Worm (Caenorhabditis elegans) whole organism, L1 larva: ENCODE data around the gene F08F1.3.

Experiments used
- C16A3.4 ChIP-seq: fragments of 150-350 bp; optimal IDR thresholded peaks from 2 replicates; lab custom pipeline; 2014; ENCODE audit warnings: missing biosample characterization, missing genetic modification characterization
- C34B4.2 ChIP-seq: sonication (generic microtip); optimal IDR thresholded peaks from 2 replicates; lab custom pipeline; 2017; ENCODE audit warnings: mild to moderate bottlenecking, missing genetic modification characterization, missing compliant biosample characterization
- Y116A8C.19 ChIP-seq: sonication (generic microtip); optimal IDR thresholded peaks from 2 replicates; lab custom pipeline; 2016; ENCODE audit warnings: missing compliant biosample characterization, missing genetic modification characterization, borderline replicate concordance
- aha-1 ChIP-seq: fragments of 150-350 bp; optimal IDR thresholded peaks from 2 replicates; lab custom pipeline; 2014; ENCODE audit warnings: missing biosample characterization, missing genetic modification characterization
- alr-1 ChIP-seq: fragments of 200-800 bp; sonication (Bioruptor generic); optimal IDR thresholded peaks from 2 replicates; lab custom pipeline; 2018; ENCODE audit warnings: borderline replicate concordance, mild to moderate bottlenecking, missing genetic modification characterization, missing compliant biosample characterization
- blmp-1 ChIP-seq: fragments of 150-350 bp; optimal IDR thresholded peaks from 2 replicates; lab custom pipeline; 2014; ENCODE audit warnings: missing biosample characterization, missing genetic modification characterization
- ceh-63 ChIP-seq: fragments of 200-800 bp; sonication (Bioruptor generic); optimal IDR thresholded peaks from 2 replicates; lab custom pipeline; 2018; ENCODE audit warnings: mild to moderate bottlenecking, missing genetic modification characterization, missing compliant biosample characterization
- ceh-82 ChIP-seq, 3 experiments: fragments of 150-350 bp in 1 of 3; sonication (generic microtip) in 2 of 3; optimal IDR thresholded peaks; 2 replicates each; lab custom pipeline; 2014 to 2017; ENCODE audit warnings: missing biosample characterization in 3 of 3, missing genetic modification characterization in 3 of 3
- ceh-90 ChIP-seq: sonication (generic microtip); optimal IDR thresholded peaks from 2 replicates; lab custom pipeline; 2016; ENCODE audit warnings: missing genetic modification characterization, missing compliant biosample characterization
- ces-1 ChIP-seq: fragments of 150-350 bp; optimal IDR thresholded peaks from 2 replicates; lab custom pipeline; 2014; ENCODE audit warnings: missing biosample characterization, missing genetic modification reagents, missing genetic modification characterization
- dpl-1 ChIP-seq, 3 experiments: fragments of 150-350 bp in 2 of 3; sonication (generic microtip) in 1 of 3; optimal IDR thresholded peaks; 2 replicates each; lab custom pipeline; 2014 to 2017; ENCODE audit warnings: missing biosample characterization in 3 of 3, missing genetic modification characterization in 3 of 3, missing genetic modification reagents in 3 of 3
- efl-1 ChIP-seq, 4 experiments: fragments of 150-350 bp; optimal IDR thresholded peaks in 3 of 4; peaks in 1 of 4; 1 replicate in 1 of 4; 2 replicates in 3 of 4; lab custom pipeline; 2014; ENCODE audit warnings: missing biosample characterization in 2 of 4, missing genetic modification characterization in 2 of 4, missing genetic modification reagents in 2 of 4
- efl-3 ChIP-seq: fragments of 200-800 bp; sonication (Bioruptor generic); optimal IDR thresholded peaks from 2 replicates; lab custom pipeline; 2018; ENCODE audit warnings: mild to moderate bottlenecking, missing genetic modification characterization, missing compliant biosample characterization
- egl-13 ChIP-seq: sonication (generic microtip); optimal IDR thresholded peaks from 2 replicates; lab custom pipeline; 2016; ENCODE audit warnings: missing genotype, missing genetic modification reagents, missing genetic modification characterization, missing compliant biosample characterization
- ets-5 ChIP-seq: fragments of 200-800 bp; sonication (Bioruptor generic); IDR thresholded peaks from 2 replicates; pipeline ENCODE4 v1.3.6; 2022; ENCODE audit warnings: missing genetic modification characterization, missing compliant biosample characterization
- fkh-10 ChIP-seq: sonication (generic microtip); optimal IDR thresholded peaks from 2 replicates; lab custom pipeline; 2017; ENCODE audit warnings: missing biosample characterization, missing genetic modification reagents, missing genetic modification characterization
- fkh-4 ChIP-seq: sonication (generic microtip); optimal IDR thresholded peaks from 2 replicates; lab custom pipeline; 2016; ENCODE audit warnings: missing compliant biosample characterization, missing genetic modification characterization, borderline replicate concordance
- fos-1 ChIP-seq: fragments of 150-350 bp; optimal IDR thresholded peaks from 2 replicates; lab custom pipeline; 2014; ENCODE audit warnings: missing biosample characterization, missing genetic modification characterization
- lin-14 ChIP-seq: fragments of 200-800 bp; sonication (Bioruptor generic); optimal IDR thresholded peaks from 2 replicates; lab custom pipeline; 2018; ENCODE audit warnings: mild to moderate bottlenecking, missing genetic modification characterization, moderate library complexity, missing compliant biosample characterization
- lin-15B ChIP-seq: fragments of 150-350 bp; sonication (generic microtip); optimal IDR thresholded peaks from 3 replicates; lab custom pipeline; 2014; ENCODE audit warnings: missing biosample characterization, missing genetic modification characterization
- lin-39 ChIP-seq: fragments of 150-350 bp; optimal IDR thresholded peaks from 2 replicates; lab custom pipeline; 2014; ENCODE audit warnings: missing biosample characterization, missing genetic modification reagents, missing genetic modification characterization
- lir-3 ChIP-seq: sonication (generic microtip); optimal IDR thresholded peaks from 2 replicates; lab custom pipeline; 2016; ENCODE audit warnings: mild to moderate bottlenecking, missing genetic modification characterization, moderate library complexity, missing compliant biosample characterization; ENCODE audit not compliant: poor library complexity
- nhr-19 ChIP-seq: fragments of 200-800 bp; sonication (Bioruptor generic); conservative IDR thresholded peaks from 2 replicates; pipeline ENCODE4 v1.3.6; 2022; ENCODE audit warnings: missing genetic modification characterization, missing compliant biosample characterization
- nhr-237 ChIP-seq: fragments of 150-350 bp; optimal IDR thresholded peaks from 2 replicates; lab custom pipeline; 2014; ENCODE audit warnings: missing biosample characterization, missing genetic modification characterization
- nhr-71 ChIP-seq: sonication (generic microtip); optimal IDR thresholded peaks from 2 replicates; lab custom pipeline; 2016; ENCODE audit warnings: mild to moderate bottlenecking, missing genetic modification characterization, moderate library complexity, missing compliant biosample characterization
- nhr-90 ChIP-seq: sonication (generic microtip); optimal IDR thresholded peaks from 2 replicates; lab custom pipeline; 2016; ENCODE audit warnings: mild to moderate bottlenecking, missing genetic modification characterization, missing compliant biosample characterization; ENCODE audit not compliant: poor library complexity
- pax-3 ChIP-seq: fragments of 200-800 bp; sonication (Bioruptor generic); optimal IDR thresholded peaks from 2 replicates; lab custom pipeline; 2018; ENCODE audit warnings: mild to moderate bottlenecking, missing genetic modification characterization, moderate library complexity, missing compliant biosample characterization
- pqm-1 ChIP-seq: sonication (generic microtip); optimal IDR thresholded peaks from 3 replicates; lab custom pipeline; 2017; ENCODE audit warnings: missing biosample characterization, missing genetic modification characterization
- rnt-1 ChIP-seq: sonication (generic microtip); optimal IDR thresholded peaks from 2 replicates; lab custom pipeline; 2016; ENCODE audit warnings: mild to moderate bottlenecking, missing genetic modification characterization, moderate library complexity, missing compliant biosample characterization
- skn-1 ChIP-seq: fragments of 150-350 bp; optimal IDR thresholded peaks from 2 replicates; lab custom pipeline; 2014; ENCODE audit warnings: missing biosample characterization, missing genetic modification characterization
- snu-23 ChIP-seq: sonication (generic microtip); optimal IDR thresholded peaks from 2 replicates; lab custom pipeline; 2016; ENCODE audit warnings: missing genetic modification characterization, missing compliant biosample characterization
- sox-4 ChIP-seq: sonication (generic microtip); optimal IDR thresholded peaks from 2 replicates; lab custom pipeline; 2016; ENCODE audit warnings: missing genetic modification characterization, missing compliant biosample characterization
- sup-37 ChIP-seq: fragments of 200-800 bp; sonication (Bioruptor generic); optimal IDR thresholded peaks from 2 replicates; lab custom pipeline; 2018; ENCODE audit warnings: mild to moderate bottlenecking, missing genetic modification characterization, missing compliant biosample characterization
- swsn-7 ChIP-seq: sonication (generic microtip); optimal IDR thresholded peaks from 2 replicates; lab custom pipeline; 2016; ENCODE audit warnings: missing genetic modification characterization, missing compliant biosample characterization
- tbx-2 ChIP-seq: sonication (generic microtip); optimal IDR thresholded peaks from 2 replicates; lab custom pipeline; 2016; ENCODE audit warnings: missing genetic modification characterization, missing compliant biosample characterization
- unc-130 ChIP-seq: fragments of 150-350 bp; optimal IDR thresholded peaks from 2 replicates; lab custom pipeline; 2017; ENCODE audit warnings: missing biosample characterization, missing genetic modification characterization, inconsistent platforms
- unc-30 ChIP-seq: sonication (generic microtip); optimal IDR thresholded peaks from 2 replicates; lab custom pipeline; 2017; ENCODE audit warnings: missing biosample characterization, missing genetic modification characterization
- unc-86 ChIP-seq: sonication (generic microtip); optimal IDR thresholded peaks from 2 replicates; lab custom pipeline; 2016; ENCODE audit warnings: missing genetic modification characterization, missing compliant biosample characterization
- unc-98 ChIP-seq: fragments of 200-800 bp; sonication (Bioruptor generic); IDR thresholded peaks from 2 replicates; pipeline ENCODE4 v1.3.6; 2022; ENCODE audit warnings: missing genetic modification characterization, missing compliant biosample characterization
- zip-4 ChIP-seq: fragments of 200-800 bp; sonication (Bioruptor generic); optimal IDR thresholded peaks from 2 replicates; lab custom pipeline; 2018; ENCODE audit warnings: mild to moderate bottlenecking, missing genetic modification characterization, moderate library complexity, missing compliant biosample characterization
- ztf-11 ChIP-seq, 2 experiments: sonication (generic microtip); optimal IDR thresholded peaks; 2 replicates each; lab custom pipeline; 2016 to 2017; ENCODE audit warnings: missing genetic modification characterization in 2 of 2, missing biosample characterization in 1 of 2, missing compliant biosample characterization in 1 of 2

Gene F08F1.3

ce11 chrX:8386068-8386851 lies 42.4 kb upstream of the F08F1.3 start (continued):
- TF ChIP-seq nhr-90 (tag; lab: Kevin White, UChicago) (peak; percentile 59), sox-4 (tag; lab: Kevin White, UChicago) (peak; percentile 11), snu-23 (GFP tag; lab: Kevin White, UChicago) (peak; percentile 80), fos-1 (tag; lab: Kevin White, UChicago) (peak; percentile 51), lir-3 (tag; lab: Kevin White, UChicago) (no peak), ceh-63 (GFP tag; lab: Kevin White, UChicago) (no peak), efl-1 (optimal IDR thresholded peaks at IDR 0.05; lab: Kevin White, UChicago) (no peak), efl-1 (GFP tag; optimal IDR thresholded peaks at IDR 0.05 in 1 of 2; lab: Kevin White, UChicago) (peak in 1 of 2 experiments; percentile 77)

ce11 chrX:8390508-8390907 lies 38.1 kb upstream of the F08F1.3 start:
- peak; percentile 8 for TF ChIP-seq lin-14 (GFP tag; lab: Kevin White, UChicago)
- no peak for TF ChIP-seq rnt-1 (tag; lab: Kevin White, UChicago)

ce11 chrX:8391505-8391904 lies 37.1 kb upstream of the F08F1.3 start:
- TF ChIP-seq egl-13 (tag; lab: Kevin White, UChicago): no peak
- TF ChIP-seq swsn-7 (tag; lab: Kevin White, UChicago): no peak
- TF ChIP-seq zip-4 (GFP tag; lab: Kevin White, UChicago): no peak
- no peak for TF ChIP-seq ces-1 (GFP tag; lab: Kevin White, UChicago)
- no peak for TF ChIP-seq blmp-1 (tag; lab: Kevin White, UChicago)
- no peak for TF ChIP-seq aha-1
- no peak for TF ChIP-seq unc-130 (tag; lab: Kevin White, UChicago)
- TF ChIP-seq fkh-10 (GFP tag; lab: Kevin White, UChicago): no peak
- TF ChIP-seq efl-3 (GFP tag; lab: Kevin White, UChicago): no peak
- TF ChIP-seq skn-1 (tag; lab: Kevin White, UChicago): no peak
- TF ChIP-seq C16A3.4: no peak
- TF ChIP-seq C34B4.2 (tag; lab: Kevin White, UChicago): no peak
- no peak for TF ChIP-seq ceh-63 (GFP tag; lab: Kevin White, UChicago)
- TF ChIP-seq lin-39: no peak
- no peak for TF ChIP-seq nhr-19
- no peak for TF ChIP-seq fkh-4 (tag; lab: Kevin White, UChicago)

- TF ChIP-seq unc-86 (tag; lab: Kevin White, UChicago): no peak
- no peak for TF ChIP-seq dpl-1 (GFP tag; optimal IDR thresholded peaks at IDR 0.05; lab: Kevin White, UChicago)
- TF ChIP-seq sup-37 (GFP tag; lab: Kevin White, UChicago): no peak
- TF ChIP-seq ets-5 (GFP tag; lab: Robert Waterston, UW): 0 out of 2 replicates have a peak, but pooled peaks have one; percentile 20
- TF ChIP-seq alr-1 (tag; lab: Kevin White, UChicago): no peak
- TF ChIP-seq unc-130 (tag; lab: Kevin White, UChicago): no peak
- TF ChIP-seq swsn-7 (tag; lab: Kevin White, UChicago): no peak
Measured at ce11 chrX:8392539-8392996, 36.1 kb upstream of the F08F1.3 start, which contains the start of gene wrk-1. wrk-1 (minus strand) TSS chrX:8392589.

ce11 chrX:8394279-8394678 lies 34.4 kb upstream of the F08F1.3 start:
- TF ChIP-seq nhr-71 (tag; lab: Kevin White, UChicago) (no peak), ceh-90 (tag; lab: Kevin White, UChicago) (no peak), ceh-63 (GFP tag; lab: Kevin White, UChicago) (no peak), blmp-1 (tag; lab: Kevin White, UChicago) (peak; percentile 10), ztf-11 (tag; optimal IDR thresholded peaks at IDR 0.05; lab: Kevin White, UChicago) (peak in 1 of 2 experiments; percentile 68), fkh-10 (GFP tag; lab: Kevin White, UChicago) (no peak), nhr-237 (tag; lab: Kevin White, UChicago) (no peak), nhr-90 (tag; lab: Kevin White, UChicago) (no peak), lin-15B (tag; lab: Kevin White, UChicago) (no peak), tbx-2 (tag; lab: Kevin White, UChicago) (peak; percentile 61), ceh-82 (tag; optimal IDR thresholded peaks at IDR 0.05; lab: Kevin White, UChicago) (no peak), efl-1 (optimal IDR thresholded peaks at IDR 0.05; lab: Kevin White, UChicago) (no peak), efl-1 (GFP tag; optimal IDR thresholded peaks at IDR 0.05 in 1 of 2; lab: Kevin White, UChicago) (no peak), pax-3 (tag; lab: Kevin White, UChicago) (no peak), pqm-1 (tag; lab: Kevin White, UChicago) (no peak), unc-30 (tag; lab: Kevin White, UChicago) (no peak), Y116A8C.19 (no peak), sox-4 (tag; lab: Kevin White, UChicago) (no peak), unc-98 (GFP tag; lab: Robert Waterston, UW) (no peak)
